Fruit fly (Drosophila melanogaster) whole organism, wandering third instar larva: Measurements from ENCODE around the gene ihog.

Experiments used
- Abd-B ChIP-seq: fragments of >200 bp; optimal IDR thresholded peaks from 2 replicates; lab custom pipeline; 2017; ENCODE audit warnings: missing biosample characterization, missing genetic modification characterization
- CG32264 ChIP-seq: fragments of 200-800 bp; sonication (Bioruptor generic); optimal IDR thresholded peaks from 2 replicates; lab custom pipeline; 2016; ENCODE audit warnings: missing biosample characterization, missing genetic modification characterization
- CG9705 ChIP-seq: fragments of 200-800 bp; sonication (Bioruptor generic); optimal IDR thresholded peaks from 2 replicates; lab custom pipeline; 2018; ENCODE audit warnings: missing biosample characterization, mild to moderate bottlenecking, missing genetic modification characterization
- CrebA ChIP-seq: fragments of 200-800 bp; sonication (Bioruptor generic); optimal IDR thresholded peaks from 2 replicates; lab custom pipeline; 2016; ENCODE audit warnings: missing biosample characterization, mild to moderate bottlenecking, missing genetic modification characterization, borderline replicate concordance
- Dfd ChIP-seq: fragments of >200 bp; optimal IDR thresholded peaks from 2 replicates; lab custom pipeline; 2017; ENCODE audit warnings: missing biosample characterization, missing genetic modification characterization
- Dif ChIP-seq: fragments of 200-275, 200-300 bp; sonication (Bioruptor generic); optimal IDR thresholded peaks from 2 replicates; lab custom pipeline; 2018; ENCODE audit warnings: missing biosample characterization, missing genetic modification characterization; ENCODE audit not compliant: partially characterized antibody
- GATAd ChIP-seq: sonication (Bioruptor generic); optimal IDR thresholded peaks from 2 replicates; lab custom pipeline; 2016; ENCODE audit warnings: missing biosample characterization, missing genetic modification characterization
- HLH106 ChIP-seq: fragments of 200-800 bp; optimal IDR thresholded peaks from 3 replicates; lab custom pipeline; 2019; ENCODE audit warnings: missing biosample characterization, mild to moderate bottlenecking, missing genetic modification characterization, moderate library complexity
- Hnf4 ChIP-seq: fragments of 200-800 bp; sonication (Bioruptor generic); optimal IDR thresholded peaks from 2 replicates; lab custom pipeline; 2016; ENCODE audit warnings: missing biosample characterization, mild to moderate bottlenecking, missing genetic modification characterization
- Hr78 ChIP-seq: fragments of >200 bp; optimal IDR thresholded peaks from 2 replicates; lab custom pipeline; 2017; ENCODE audit warnings: missing biosample characterization, missing genetic modification characterization
- Hr83 ChIP-seq: fragments of 200-300 bp; sonication (Bioruptor generic); optimal IDR thresholded peaks from 2 replicates; lab custom pipeline; 2016; ENCODE audit warnings: missing biosample characterization, mild to moderate bottlenecking, missing genetic modification characterization, moderate library complexity; ENCODE audit not compliant: poor library complexity, severe bottlenecking
- Jra ChIP-seq: sonication (Bioruptor generic); optimal IDR thresholded peaks from 2 replicates; lab custom pipeline; 2016; ENCODE audit warnings: missing biosample characterization, missing genetic modification characterization
- Mio ChIP-seq: sonication (Bioruptor generic); optimal IDR thresholded peaks from 2 replicates; lab custom pipeline; 2016; ENCODE audit warnings: missing biosample characterization, missing genetic modification characterization
- Myc ChIP-seq: fragments of >200 bp; optimal IDR thresholded peaks from 2 replicates; lab custom pipeline; 2017
- N ChIP-seq: fragments of >200 bp; optimal IDR thresholded peaks from 2 replicates; lab custom pipeline; 2018; ENCODE audit warnings: missing biosample characterization, missing external identifiers, missing genetic modification characterization
- OdsH ChIP-seq: fragments of 200-800 bp; sonication (Bioruptor generic); optimal IDR thresholded peaks from 2 replicates; lab custom pipeline; 2016; ENCODE audit warnings: missing biosample characterization, mild to moderate bottlenecking, missing genetic modification characterization
- Rel ChIP-seq, 2 experiments: fragments of 200-800 bp; sonication (Bioruptor generic) in 1 of 2; optimal IDR thresholded peaks; 2 replicates in 1 of 2; 3 replicates in 1 of 2; lab custom pipeline; 2016 to 2019; ENCODE audit warnings: mild to moderate bottlenecking in 2 of 2, missing biosample characterization in 2 of 2, missing genetic modification characterization in 2 of 2, moderate library complexity in 1 of 2
- Sp1 ChIP-seq: fragments of 200-800 bp; sonication (Bioruptor generic); optimal IDR thresholded peaks from 3 replicates; lab custom pipeline; 2019; ENCODE audit warnings: missing biosample characterization, mild to moderate bottlenecking, missing genetic modification characterization, moderate library complexity
- Vsx2 ChIP-seq: fragments of 200-300, 225-300 bp; sonication (Bioruptor generic); optimal IDR thresholded peaks from 2 replicates; lab custom pipeline; 2018; ENCODE audit warnings: missing biosample characterization, missing genetic modification characterization; ENCODE audit not compliant: partially characterized antibody
- br ChIP-seq: fragments of 200-800 bp; sonication (Bioruptor generic); optimal IDR thresholded peaks from 2 replicates; lab custom pipeline; 2016; ENCODE audit warnings: missing biosample characterization, missing genetic modification characterization
- brk ChIP-seq: fragments of 200-800 bp; sonication (Bioruptor generic); optimal IDR thresholded peaks from 2 replicates; lab custom pipeline; 2016; ENCODE audit warnings: missing biosample characterization, mild to moderate bottlenecking, missing genetic modification characterization
- dl ChIP-seq, 2 experiments: fragments of 175-275, 200-275 bp in 1 of 2; fragments of 200-275 bp in 1 of 2; sonication (Bioruptor generic); optimal IDR thresholded peaks; lab custom pipeline; 2018; ENCODE audit warnings: mild to moderate bottlenecking in 2 of 2, missing biosample characterization in 2 of 2, missing genetic modification characterization in 2 of 2, moderate library complexity in 2 of 2; ENCODE audit not compliant: partially characterized antibody in 2 of 2, insufficient read depth in 1 of 2
- dmrt93B ChIP-seq: fragments of 200-800 bp; sonication (Bioruptor generic); optimal IDR thresholded peaks from 2 replicates; lab custom pipeline; 2018; ENCODE audit warnings: missing biosample characterization, mild to moderate bottlenecking, missing genetic modification characterization
- dsf ChIP-seq: sonication (Bioruptor generic); optimal IDR thresholded peaks from 2 replicates; lab custom pipeline; 2016; ENCODE audit warnings: missing biosample characterization, missing genetic modification characterization, borderline replicate concordance
- ey ChIP-seq: fragments of 200-800 bp; sonication (Bioruptor generic); optimal IDR thresholded peaks from 2 replicates; lab custom pipeline; 2016; ENCODE audit warnings: missing biosample characterization, missing genetic modification characterization
- foxo ChIP-seq, 2 experiments: fragments of 200-800 bp; sonication (Bioruptor generic); optimal IDR thresholded peaks; 2 replicates in 1 of 2; 3 replicates in 1 of 2; lab custom pipeline; 2016 to 2017; ENCODE audit warnings: missing biosample characterization in 2 of 2, missing genetic modification characterization in 2 of 2
- fru ChIP-seq: fragments of 200-800 bp; sonication (Bioruptor generic); optimal IDR thresholded peaks from 3 replicates; lab custom pipeline; 2016; ENCODE audit warnings: missing biosample characterization, mild to moderate bottlenecking, missing genetic modification characterization
- h ChIP-seq: fragments of 200-800 bp; sonication (Bioruptor generic); optimal IDR thresholded peaks from 3 replicates; lab custom pipeline; 2016; ENCODE audit warnings: missing biosample characterization, mild to moderate bottlenecking, missing genetic modification characterization
- jim ChIP-seq: fragments of 175-275, 200-325 bp; sonication (Bioruptor generic); optimal IDR thresholded peaks from 2 replicates; lab custom pipeline; 2016; ENCODE audit warnings: missing biosample characterization, mild to moderate bottlenecking, missing genetic modification characterization
- lola ChIP-seq: fragments of >200 bp; optimal IDR thresholded peaks from 2 replicates; lab custom pipeline; 2017; ENCODE audit warnings: missing biosample characterization, missing genetic modification characterization
- pan ChIP-seq: fragments of >200 bp; optimal IDR thresholded peaks from 2 replicates; lab custom pipeline; 2017
- psq ChIP-seq: fragments of 200-800 bp; sonication (Bioruptor generic); optimal IDR thresholded peaks from 3 replicates; lab custom pipeline; 2017; ENCODE audit warnings: missing biosample characterization, mild to moderate bottlenecking, missing genetic modification characterization, moderate library complexity
- rgr ChIP-seq: fragments of 200-800 bp; sonication (Bioruptor generic); optimal IDR thresholded peaks from 3 replicates; lab custom pipeline; 2016; ENCODE audit warnings: missing biosample characterization, mild to moderate bottlenecking, missing genetic modification characterization
- sage ChIP-seq: fragments of 200-800 bp; sonication (Bioruptor generic); optimal IDR thresholded peaks from 2 replicates; lab custom pipeline; 2016; ENCODE audit warnings: missing biosample characterization, mild to moderate bottlenecking, missing genetic modification characterization
- sv ChIP-seq: fragments of 200-800 bp; sonication (Bioruptor generic); optimal IDR thresholded peaks from 3 replicates; lab custom pipeline; 2016; ENCODE audit warnings: missing biosample characterization, missing genetic modification characterization
- tai ChIP-seq: sonication (Bioruptor generic); optimal IDR thresholded peaks from 2 replicates; lab custom pipeline; 2016; ENCODE audit warnings: missing biosample characterization, missing genetic modification characterization
- usp ChIP-seq: fragments of >200 bp; optimal IDR thresholded peaks from 2 replicates; lab custom pipeline; 2017; ENCODE audit warnings: missing biosample characterization, missing genetic modification characterization
- woc ChIP-seq: sonication (Bioruptor generic); optimal IDR thresholded peaks from 2 replicates; lab custom pipeline; 2016; ENCODE audit warnings: missing biosample characterization, mild to moderate bottlenecking, missing genetic modification characterization

The ihog gene

DNA sequence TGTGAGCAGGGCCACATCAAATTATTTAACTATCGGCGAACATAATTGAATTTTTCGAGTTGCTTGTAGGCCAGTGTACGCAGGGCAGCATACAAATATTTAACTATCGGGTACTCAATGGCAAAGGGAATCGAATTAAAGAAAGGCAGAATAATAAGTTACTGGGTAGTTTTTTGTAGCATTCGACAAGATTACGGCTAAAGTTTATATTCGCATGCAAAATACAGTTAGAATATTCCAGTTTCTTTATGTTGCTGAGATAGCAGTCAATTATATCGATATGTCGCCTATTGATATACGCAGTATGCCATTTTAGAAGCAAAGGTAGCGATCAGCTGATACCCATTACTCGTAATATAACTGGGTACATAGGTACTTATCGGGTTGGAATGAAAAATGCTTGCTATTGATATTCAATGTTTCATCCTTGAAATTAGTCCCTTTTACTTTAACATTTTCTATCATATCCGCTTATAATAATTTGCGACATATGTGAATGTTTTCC is 19.5 kb upstream of the ihog start:
- TF ChIP-seq pan (lab: Kevin White, UChicago) (no peak), CrebA (no peak), dl (GFP tag; optimal IDR thresholded peaks at IDR 0.05; lab: Kevin White, UChicago; ENCODE audit: insufficient read depth in 1 of 2, partially characterized antibody in 2 of 2) (no peak), CG9705 (GFP tag; lab: Kevin White, UChicago) (no peak), usp (GFP tag; lab: Kevin White, UChicago) (no peak), Myc (lab: Kevin White, UChicago) (no peak), OdsH (peak; percentile 44), sv (peak; percentile 13), jim (GFP tag; lab: Kevin White, UChicago) (no peak), HLH106 (tag; lab: Kevin White, UChicago) (no peak), br (GFP tag; lab: Kevin White, UChicago) (no peak), Hnf4 (GFP tag; lab: Kevin White, UChicago) (no peak), ey (GFP tag; lab: Kevin White, UChicago) (peak; percentile 23), Jra (GFP tag; lab: Kevin White, UChicago) (no peak), h (GFP tag; lab: Kevin White, UChicago) (peak; percentile 76), sage (GFP tag; lab: Kevin White, UChicago) (no peak), dmrt93B (GFP tag; lab: Kevin White, UChicago) (no peak), GATAd (GFP tag; lab: Kevin White, UChicago) (no peak), Dif (no peak), foxo (GFP tag; optimal IDR thresholded peaks at IDR 0.05; lab: Kevin White, UChicago) (peak in 1 of 2 experiments; percentile 47), Sp1 (GFP tag; lab: Kevin White, UChicago) (peak; percentile 32), Mio (GFP tag; lab: Kevin White, UChicago) (no peak), Abd-B (no peak), CG32264 (GFP tag; lab: Kevin White, UChicago) (peak; percentile 7), Rel (GFP tag; optimal IDR thresholded peaks at IDR 0.05; lab: Kevin White, UChicago) (no peak), Rel (tag; optimal IDR thresholded peaks at IDR 0.05; lab: Kevin White, UChicago) (no peak), Hr83 (peak; percentile 39), dsf (GFP tag; lab: Kevin White, UChicago) (no peak), Vsx2 (GFP tag; lab: Kevin White, UChicago) (no peak), fru (GFP tag; lab: Kevin White, UChicago) (peak; percentile 53), woc (GFP tag; lab: Kevin White, UChicago) (peak; percentile 82), brk (GFP tag; lab: Kevin White, UChicago) (no peak), Dfd (GFP tag; lab: Kevin White, UChicago) (no peak), psq (GFP tag; lab: Kevin White, UChicago) (peak; percentile 11), rgr (GFP tag; lab: Kevin White, UChicago) (peak; percentile 56), N (GFP tag; lab: Kevin White, UChicago) (no peak), Hr78 (GFP tag; lab: Kevin White, UChicago) (no peak), lola (GFP tag; lab: Kevin White, UChicago) (no peak), tai (GFP tag; lab: Kevin White, UChicago) (no peak)

dm6 chr2L:6967422-6968012 is 18.9 kb upstream of the ihog start, which contains the start of gene Sumo:
Gene Sumo (minus strand): TSS chr2L:6967644.
- TF ChIP-seq ey (GFP tag; lab: Kevin White, UChicago) (no peak), Vsx2 (GFP tag; lab: Kevin White, UChicago) (no peak), Rel (GFP tag; optimal IDR thresholded peaks at IDR 0.05; lab: Kevin White, UChicago) (no peak), Rel (tag; optimal IDR thresholded peaks at IDR 0.05; lab: Kevin White, UChicago) (peak; percentile 13), CG32264 (GFP tag; lab: Kevin White, UChicago) (no peak), HLH106 (tag; lab: Kevin White, UChicago) (peak; percentile 11), Jra (GFP tag; lab: Kevin White, UChicago) (peak; percentile 62), lola (GFP tag; lab: Kevin White, UChicago) (no peak), rgr (GFP tag; lab: Kevin White, UChicago) (peak; percentile 22), tai (GFP tag; lab: Kevin White, UChicago) (no peak), h (GFP tag; lab: Kevin White, UChicago) (no peak), br (GFP tag; lab: Kevin White, UChicago) (no peak), usp (GFP tag; lab: Kevin White, UChicago) (no peak), Sp1 (GFP tag; lab: Kevin White, UChicago) (peak; percentile 21), N (GFP tag; lab: Kevin White, UChicago) (no peak), brk (GFP tag; lab: Kevin White, UChicago) (no peak), CG9705 (GFP tag; lab: Kevin White, UChicago) (no peak), CrebA (no peak), jim (GFP tag; lab: Kevin White, UChicago) (no peak), Hr83 (peak; percentile 94), dl (GFP tag; optimal IDR thresholded peaks at IDR 0.05; lab: Kevin White, UChicago; ENCODE audit: insufficient read depth in 1 of 2, partially characterized antibody in 2 of 2) (no peak), OdsH (no peak), woc (GFP tag; lab: Kevin White, UChicago) (peak; percentile 47), Abd-B (no peak), pan (lab: Kevin White, UChicago) (no peak), Dif (no peak), GATAd (GFP tag; lab: Kevin White, UChicago) (no peak), foxo (GFP tag; optimal IDR thresholded peaks at IDR 0.05; lab: Kevin White, UChicago) (no peak), fru (GFP tag; lab: Kevin White, UChicago) (no peak), Dfd (GFP tag; lab: Kevin White, UChicago) (no peak), dmrt93B (GFP tag; lab: Kevin White, UChicago) (no peak), Hr78 (GFP tag; lab: Kevin White, UChicago) (no peak), psq (GFP tag; lab: Kevin White, UChicago) (no peak), dsf (GFP tag; lab: Kevin White, UChicago) (no peak), sv (no peak), Myc (lab: Kevin White, UChicago) (no peak), Mio (GFP tag; lab: Kevin White, UChicago) (no peak), sage (GFP tag; lab: Kevin White, UChicago) (no peak), Hnf4 (GFP tag; lab: Kevin White, UChicago) (no peak)
- TF ChIP-seq, all 38 proteins: peak for 7
